Fruit fly (Drosophila melanogaster): ENCODE results near the gene CG13054.

Gene CG13054

dm6 chr3L:16211936-16212287 is 45.1 kb downstream of the CG13054 start:
- no peak for TF ChIP-seq dl (GFP tag; optimal IDR thresholded peaks at IDR 0.05; ENCODE audit: insufficient read depth in 1 of 2, partially characterized antibody in 2 of 2)
- TF ChIP-seq Dfd (GFP tag; optimal IDR thresholded peaks at IDR 0.05): no peak
- no peak for TF ChIP-seq Jra (GFP tag; optimal IDR thresholded peaks at IDR 0.05)
- TF ChIP-seq Vsx2 (GFP tag; optimal IDR thresholded peaks at IDR 0.05; ENCODE audit: partially characterized antibody): no peak
- TF ChIP-seq sv (GFP tag; optimal IDR thresholded peaks at IDR 0.05): no peak
- TF ChIP-seq woc (GFP tag; optimal IDR thresholded peaks at IDR 0.05): no peak
- peak in 1 of 2 experiments; percentile 36 for TF ChIP-seq foxo (GFP tag; optimal IDR thresholded peaks at IDR 0.05)
- TF ChIP-seq OdsH (GFP tag; optimal IDR thresholded peaks at IDR 0.05): peak; percentile 45
- peak; percentile 19 for TF ChIP-seq Sp1 (GFP tag; optimal IDR thresholded peaks at IDR 0.05)
- peak; percentile 5 for TF ChIP-seq HLH106 (tag; optimal IDR thresholded peaks at IDR 0.05)
- no peak for TF ChIP-seq sage (GFP tag; optimal IDR thresholded peaks at IDR 0.05)
- TF ChIP-seq dsf (GFP tag; optimal IDR thresholded peaks at IDR 0.05; ENCODE audit: borderline replicate concordance): no peak
- no peak for TF ChIP-seq h (GFP tag; optimal IDR thresholded peaks at IDR 0.05)
- peak; percentile 66 for TF ChIP-seq psq (GFP tag; optimal IDR thresholded peaks at IDR 0.05)

DNA sequence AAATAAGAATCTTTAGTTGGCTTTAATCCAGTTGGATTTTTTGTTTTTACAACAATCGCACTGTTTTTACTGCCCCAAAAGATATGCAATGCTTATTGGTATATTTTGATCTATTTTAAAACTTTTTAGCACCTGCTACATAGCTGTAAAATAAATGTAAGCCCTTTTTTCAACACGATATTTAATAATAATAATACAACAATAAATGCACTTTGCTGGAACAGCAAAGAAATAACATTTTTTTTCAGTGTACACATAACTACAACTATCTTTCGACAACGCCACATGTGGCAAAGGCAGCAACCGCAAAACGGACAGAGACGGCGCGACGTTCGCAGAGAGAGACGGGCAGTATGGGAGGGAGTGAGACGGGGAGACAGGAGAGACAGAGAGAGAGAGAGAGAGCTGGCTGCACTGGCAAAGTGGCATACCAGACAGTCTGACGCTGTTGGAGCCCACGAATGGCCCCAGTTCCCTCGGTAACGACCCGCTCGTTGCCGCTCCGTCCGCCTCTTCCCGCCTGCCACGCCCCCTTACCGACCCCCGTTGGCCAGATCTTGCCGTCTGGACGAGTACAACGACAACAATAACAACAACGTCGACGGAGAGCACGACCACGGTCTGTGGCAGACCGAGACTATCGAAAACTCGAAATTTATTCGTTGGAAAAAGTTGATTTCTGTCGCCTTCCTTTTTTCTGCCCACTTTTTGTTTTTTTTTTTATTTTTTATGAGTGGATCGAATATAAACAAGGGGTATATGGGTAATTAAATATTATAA is 45.6 kb downstream of the CG13054 start:
- no peak for TF ChIP-seq N (GFP tag; optimal IDR thresholded peaks at IDR 0.05)
- no peak for TF ChIP-seq Rel (GFP tag; optimal IDR thresholded peaks at IDR 0.05)
- no peak for TF ChIP-seq Rel (tag; optimal IDR thresholded peaks at IDR 0.05)
- TF ChIP-seq Hr78 (GFP tag; optimal IDR thresholded peaks at IDR 0.05): no peak
- peak; percentile 58 for TF ChIP-seq Sp1 (GFP tag; optimal IDR thresholded peaks at IDR 0.05)
- TF ChIP-seq Abd-B (GFP tag; optimal IDR thresholded peaks at IDR 0.05): no peak
- peak; percentile 27 for TF ChIP-seq dmrt93B (GFP tag; optimal IDR thresholded peaks at IDR 0.05)
- no peak for TF ChIP-seq lola (GFP tag; optimal IDR thresholded peaks at IDR 0.05)
- no peak for TF ChIP-seq Mio (GFP tag; optimal IDR thresholded peaks at IDR 0.05)
- TF ChIP-seq CrebA (GFP tag; optimal IDR thresholded peaks at IDR 0.05; ENCODE audit: borderline replicate concordance): no peak
- no peak for TF ChIP-seq h (GFP tag; optimal IDR thresholded peaks at IDR 0.05)
- TF ChIP-seq Hnf4 (GFP tag; optimal IDR thresholded peaks at IDR 0.05): no peak
- peak in 1 of 2 experiments; percentile 47 for TF ChIP-seq dl (GFP tag; optimal IDR thresholded peaks at IDR 0.05; ENCODE audit: insufficient read depth in 1 of 2, partially characterized antibody in 2 of 2)
- no peak for TF ChIP-seq CG9705 (GFP tag; optimal IDR thresholded peaks at IDR 0.05)
- no peak for TF ChIP-seq CG32264 (GFP tag; optimal IDR thresholded peaks at IDR 0.05)
- peak; percentile 31 for TF ChIP-seq woc (GFP tag; optimal IDR thresholded peaks at IDR 0.05)
- peak; percentile 51 for TF ChIP-seq rgr (GFP tag; optimal IDR thresholded peaks at IDR 0.05)
- TF ChIP-seq HLH106 (tag; optimal IDR thresholded peaks at IDR 0.05): peak; percentile 41
- TF ChIP-seq jim (GFP tag; optimal IDR thresholded peaks at IDR 0.05): peak; percentile 2
- TF ChIP-seq foxo (GFP tag; optimal IDR thresholded peaks at IDR 0.05): peak in 1 of 2 experiments; percentile 68
- TF ChIP-seq Dif (GFP tag; optimal IDR thresholded peaks at IDR 0.05; ENCODE audit: partially characterized antibody): peak; percentile 63
- TF ChIP-seq ey (GFP tag; optimal IDR thresholded peaks at IDR 0.05): peak; percentile 15
- peak; percentile 21 for TF ChIP-seq br (GFP tag; optimal IDR thresholded peaks at IDR 0.05)
- peak; percentile 39 for TF ChIP-seq OdsH (GFP tag; optimal IDR thresholded peaks at IDR 0.05)
- TF ChIP-seq tai (GFP tag; optimal IDR thresholded peaks at IDR 0.05): peak; percentile 14
- peak; percentile 21 for TF ChIP-seq fru (GFP tag; optimal IDR thresholded peaks at IDR 0.05)
- no peak for TF ChIP-seq Jra (GFP tag; optimal IDR thresholded peaks at IDR 0.05)
- TF ChIP-seq Vsx2 (GFP tag; optimal IDR thresholded peaks at IDR 0.05; ENCODE audit: partially characterized antibody): peak; percentile 45
- TF ChIP-seq Dfd (GFP tag; optimal IDR thresholded peaks at IDR 0.05): no peak
- no peak for TF ChIP-seq sv (GFP tag; optimal IDR thresholded peaks at IDR 0.05)
- TF ChIP-seq usp (GFP tag; optimal IDR thresholded peaks at IDR 0.05): no peak

- no peak for TF ChIP-seq usp (GFP tag; optimal IDR thresholded peaks at IDR 0.05)
- TF ChIP-seq br (GFP tag; optimal IDR thresholded peaks at IDR 0.05): peak; percentile 12
Observed at dm6 chr3L:16209641-16210040, 47.4 kb downstream of the CG13054 start.

Data from whole organism, wandering third instar larva.